Worm (Caenorhabditis elegans) whole organism, L2 larva: ENCODE data around the gene F59E11.7.

Experiments used
- F13H6.1 ChIP-seq: sonication (generic microtip); optimal IDR thresholded peaks from 2 replicates; lab custom pipeline; 2016; ENCODE audit warnings: missing genetic modification characterization, missing compliant biosample characterization
- ZK546.5 ChIP-seq: sonication (generic microtip); optimal IDR thresholded peaks from 2 replicates; lab custom pipeline; 2017; ENCODE audit warnings: missing biosample characterization, missing genetic modification characterization
- aly-2 ChIP-seq: fragments of 150-350 bp; optimal IDR thresholded peaks from 2 replicates; lab custom pipeline; 2014; ENCODE audit warnings: missing biosample characterization, missing genetic modification characterization
- ceh-82 ChIP-seq: fragments of 150-350 bp; optimal IDR thresholded peaks from 2 replicates; lab custom pipeline; 2014; ENCODE audit warnings: missing biosample characterization, missing genetic modification characterization
- dmd-4 ChIP-seq: sonication (generic microtip); optimal IDR thresholded peaks from 2 replicates; lab custom pipeline; 2017; ENCODE audit warnings: missing biosample characterization, missing genetic modification characterization
- gmeb-1 ChIP-seq: fragments of 150-350 bp; optimal IDR thresholded peaks from 2 replicates; lab custom pipeline; 2014; ENCODE audit warnings: missing biosample characterization, missing genetic modification characterization
- nhr-237 ChIP-seq: fragments of 150-350 bp; optimal IDR thresholded peaks from 2 replicates; lab custom pipeline; 2014; ENCODE audit warnings: missing biosample characterization, missing genetic modification characterization
- skn-1 ChIP-seq: sonication (generic microtip); optimal IDR thresholded peaks from 2 replicates; lab custom pipeline; 2017; ENCODE audit warnings: missing biosample characterization, missing genetic modification characterization
- zag-1 ChIP-seq: fragments of 150-350 bp; optimal IDR thresholded peaks from 2 replicates; lab custom pipeline; 2014; ENCODE audit warnings: missing biosample characterization, missing genetic modification characterization
- ztf-11 ChIP-seq: sonication (generic microtip); optimal IDR thresholded peaks from 2 replicates; lab custom pipeline; 2017; ENCODE audit warnings: missing biosample characterization, missing genetic modification characterization

DNA sequence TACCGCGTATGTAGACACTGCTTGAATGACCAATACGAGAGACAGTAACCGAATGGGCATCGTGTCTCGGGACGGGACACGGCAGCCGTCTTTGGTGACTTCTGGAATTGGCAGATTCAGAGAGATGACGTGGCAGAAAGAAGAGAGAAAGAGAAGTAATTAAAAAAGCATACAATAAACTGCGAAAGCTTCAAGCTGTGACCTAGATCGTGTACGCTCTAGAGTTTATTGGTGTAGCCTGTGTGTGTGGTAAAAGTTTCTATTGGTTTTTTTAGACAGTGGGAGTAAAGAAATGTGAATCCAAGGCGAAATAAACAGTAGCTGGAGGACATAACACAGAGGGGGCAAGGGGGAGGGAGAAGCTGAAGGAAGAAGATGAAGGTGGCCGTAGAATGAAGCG, 46.1 kb upstream of the F59E11.7 start, which contains the start of gene T19A5.3:
- TF ChIP-seq ceh-82 (tag; lab: Kevin White, UChicago) (no peak), aly-2 (tag; lab: Kevin White, UChicago) (no peak), nhr-237 (tag; lab: Kevin White, UChicago) (no peak), zag-1 (tag; lab: Kevin White, UChicago) (no peak), skn-1 (tag; lab: Kevin White, UChicago) (no peak), gmeb-1 (tag; lab: Kevin White, UChicago) (no peak), ZK546.5 (no peak), ztf-11 (tag; lab: Kevin White, UChicago) (no peak), dmd-4 (tag; lab: Kevin White, UChicago) (no peak), F13H6.1 (tag; lab: Kevin White, UChicago) (no peak)
